Worm (Caenorhabditis elegans): ENCODE data around the gene pals-31.

The pals-31 gene

ce11 chrV:667459-667858 lies 31.1 kb downstream of the pals-31 start, which contains the start of gene nhr-180:
Gene nhr-180, minus strand, starts transcription at chrV:667510.
- no peak for TF ChIP-seq unc-62 (GFP tag; optimal IDR thresholded peaks at IDR 0.05)

DNA sequence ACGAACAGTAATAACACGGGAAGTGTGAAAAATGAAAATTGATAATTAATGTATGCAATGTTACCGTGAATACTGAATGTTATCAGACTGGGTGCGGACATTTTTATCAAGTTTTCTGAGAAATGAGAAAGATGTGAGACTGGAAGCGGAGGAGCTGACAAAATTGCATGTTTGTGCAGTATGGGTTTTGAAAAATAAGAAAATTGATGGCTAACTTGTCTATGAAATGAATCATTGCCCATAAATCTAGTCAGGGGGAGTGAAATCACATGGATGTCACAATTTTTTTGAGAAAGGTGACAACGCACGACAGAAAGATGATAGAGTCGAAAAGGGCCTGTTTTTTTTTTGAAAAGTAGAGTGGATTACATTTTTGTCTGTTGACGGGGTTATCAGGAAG lies 35.0 kb downstream of the pals-31 start, which contains the start of gene sru-24:
TSS of gene sru-24 (minus strand) at position 101 of the 400 bp plus-strand sequence.
- no peak for TF ChIP-seq unc-62 (GFP tag; optimal IDR thresholded peaks at IDR 0.05)

DNA sequence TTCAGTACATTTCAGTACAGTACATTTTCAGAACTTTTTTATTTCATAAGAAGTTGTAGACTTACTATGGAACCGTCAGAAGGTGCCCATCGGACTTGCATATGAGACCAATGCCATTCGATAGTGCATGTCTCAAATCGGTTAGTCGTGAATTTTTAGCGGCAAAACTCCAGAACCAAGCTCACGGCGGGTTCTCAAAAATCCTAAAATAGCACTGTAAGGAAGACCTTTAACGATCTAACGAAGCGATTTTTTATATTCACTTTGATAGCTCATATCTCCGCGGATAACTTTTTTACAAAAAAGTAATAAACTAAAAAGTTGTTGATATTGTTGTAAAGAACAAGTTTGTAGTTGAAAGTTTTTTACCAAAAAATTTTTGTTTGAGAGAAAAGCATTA lies 37.8 kb downstream of the pals-31 start, which contains the start of gene sru-25:
TSS of gene sru-25 (minus strand) at position 101 of the 400 bp plus-strand sequence.
- TF ChIP-seq unc-62 (GFP tag; optimal IDR thresholded peaks at IDR 0.05): no peak

DNA sequence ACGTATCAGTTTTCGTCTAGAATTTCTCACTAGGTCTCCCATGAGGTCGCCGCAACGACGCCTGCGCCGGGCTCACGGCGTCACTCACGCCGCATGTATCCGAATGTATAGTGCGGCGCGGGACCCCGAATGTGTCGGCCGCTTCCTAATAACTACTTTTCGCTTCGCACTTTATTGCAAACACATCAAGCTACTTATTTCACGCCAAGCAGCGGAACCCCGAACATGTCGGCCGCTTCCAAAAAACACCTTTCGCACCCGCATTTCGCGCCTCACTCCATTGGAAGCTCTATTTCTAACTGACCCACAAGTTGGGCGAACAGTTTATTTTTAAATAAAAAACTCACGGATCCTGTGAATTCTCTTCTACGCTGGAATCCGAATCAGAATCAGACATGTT lies 39.7 kb downstream of the pals-31 start:
- no peak for TF ChIP-seq unc-62 (GFP tag; optimal IDR thresholded peaks at IDR 0.05)

DNA sequence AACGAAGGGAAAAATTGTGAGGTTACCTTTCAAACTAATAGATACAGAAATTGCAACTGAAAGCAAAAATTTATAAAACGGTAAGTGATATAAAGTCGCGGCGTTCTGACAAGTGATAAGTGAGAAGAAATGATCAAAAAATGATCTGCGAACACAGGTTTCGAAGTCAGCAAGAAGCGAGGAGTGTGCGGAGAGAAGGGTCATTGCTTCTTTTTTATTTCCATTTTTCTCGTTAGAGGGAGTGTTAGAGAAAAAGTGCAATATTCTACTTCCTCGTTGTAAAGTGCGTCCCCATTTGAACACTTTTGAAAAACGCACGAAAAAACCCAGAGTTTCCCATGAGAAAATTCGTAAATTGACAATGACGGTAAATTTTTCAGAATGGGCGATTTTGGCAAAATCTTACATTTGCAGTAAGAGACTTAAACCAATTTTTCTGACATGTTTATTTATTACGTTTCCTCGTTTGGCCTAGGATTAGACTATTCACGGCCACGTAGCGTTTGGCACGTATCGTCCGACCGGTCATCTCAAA lies 40.2 kb downstream of the pals-31 start, which contains the start of the genes fbxa-72 and srx-21:
TSS of gene fbxa-72 (minus strand) at position 204 of the 535 bp plus-strand sequence.
TSS of gene srx-21 (plus strand) at position 485 of the 535 bp plus-strand sequence.
- no peak for TF ChIP-seq unc-62 (GFP tag; optimal IDR thresholded peaks at IDR 0.05)

DNA sequence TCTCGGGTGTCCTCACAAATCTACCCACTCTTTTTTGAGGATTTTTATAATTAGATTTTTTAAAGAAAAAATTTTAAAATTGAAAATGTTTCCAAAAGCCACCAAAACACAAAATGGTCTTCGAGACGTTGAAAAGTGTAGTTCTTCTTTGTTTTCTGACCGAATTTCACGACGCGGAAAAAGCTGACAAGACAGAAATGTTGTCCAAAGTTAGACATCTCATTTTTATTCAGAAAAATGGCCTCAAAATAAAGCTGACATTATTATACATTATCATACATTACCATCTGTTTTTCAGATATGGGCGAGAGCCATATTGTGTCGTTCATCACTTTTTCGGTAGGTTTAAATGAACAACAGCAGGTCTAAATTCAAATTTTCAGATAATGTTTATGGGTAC lies 43.3 kb downstream of the pals-31 start, which contains the start of gene srx-22:
TSS of gene srx-22 (plus strand) at position 301 of the 400 bp plus-strand sequence.
- no peak for TF ChIP-seq unc-62 (GFP tag; optimal IDR thresholded peaks at IDR 0.05)

ce11 chrV:682031-682430 lies 45.6 kb downstream of the pals-31 start, which contains the start of gene srx-23:
Gene srx-23, plus strand, starts transcription at chrV:682331.
- TF ChIP-seq unc-62 (GFP tag; optimal IDR thresholded peaks at IDR 0.05): no peak

DNA sequence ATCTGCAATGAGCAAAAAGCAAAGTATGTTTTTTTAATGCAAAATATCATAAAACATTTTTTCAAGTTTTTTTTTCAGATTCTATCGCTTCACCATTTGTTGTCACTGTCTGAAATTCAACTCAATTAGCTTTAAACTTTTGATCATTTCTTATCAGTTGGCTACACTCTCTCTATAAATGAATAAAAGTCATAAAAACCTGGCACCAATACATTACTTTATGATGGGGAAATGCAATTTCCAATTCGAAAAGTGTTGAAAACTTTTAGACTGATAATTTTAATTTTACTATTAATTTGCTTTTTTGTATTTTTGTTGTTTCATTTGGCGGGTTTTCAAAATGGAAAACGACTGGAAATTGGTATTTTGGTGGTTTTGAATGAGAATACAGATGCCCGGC lies 47.5 kb downstream of the pals-31 start, which contains the start of gene F31F4.1:
TSS of gene F31F4.1 (plus strand) at position 203 of the 400 bp plus-strand sequence.
- TF ChIP-seq unc-62 (GFP tag; optimal IDR thresholded peaks at IDR 0.05): no peak
